Fruit fly (Drosophila melanogaster) Kc167 (cell line): ENCODE results near the gene mRpL28.

ENCODE experiments used
- Myc ChIP-seq: fragments of >200 bp; optimal IDR thresholded peaks from 2 replicates; lab custom pipeline; 2017; ENCODE audit warnings: missing external identifiers
- Sin3A ChIP-seq: fragments of >200 bp; optimal IDR thresholded peaks from 2 replicates; lab custom pipeline; 2018; ENCODE audit warnings: missing external identifiers
- h ChIP-seq: fragments of >200 bp; optimal IDR thresholded peaks from 3 replicates; lab custom pipeline; 2018; ENCODE audit warnings: missing external identifiers
- insv ChIP-seq: fragments of >200 bp; optimal IDR thresholded peaks from 3 replicates; lab custom pipeline; 2018; ENCODE audit warnings: missing external identifiers
- psq ChIP-seq: fragments of >200 bp; optimal IDR thresholded peaks from 2 replicates; lab custom pipeline; 2017; ENCODE audit warnings: missing external identifiers
- ttk ChIP-seq: sonication (Bioruptor generic); optimal IDR thresholded peaks from 2 replicates; lab custom pipeline; 2017; ENCODE audit warnings: missing external identifiers

mRpL28 gene

DNA sequence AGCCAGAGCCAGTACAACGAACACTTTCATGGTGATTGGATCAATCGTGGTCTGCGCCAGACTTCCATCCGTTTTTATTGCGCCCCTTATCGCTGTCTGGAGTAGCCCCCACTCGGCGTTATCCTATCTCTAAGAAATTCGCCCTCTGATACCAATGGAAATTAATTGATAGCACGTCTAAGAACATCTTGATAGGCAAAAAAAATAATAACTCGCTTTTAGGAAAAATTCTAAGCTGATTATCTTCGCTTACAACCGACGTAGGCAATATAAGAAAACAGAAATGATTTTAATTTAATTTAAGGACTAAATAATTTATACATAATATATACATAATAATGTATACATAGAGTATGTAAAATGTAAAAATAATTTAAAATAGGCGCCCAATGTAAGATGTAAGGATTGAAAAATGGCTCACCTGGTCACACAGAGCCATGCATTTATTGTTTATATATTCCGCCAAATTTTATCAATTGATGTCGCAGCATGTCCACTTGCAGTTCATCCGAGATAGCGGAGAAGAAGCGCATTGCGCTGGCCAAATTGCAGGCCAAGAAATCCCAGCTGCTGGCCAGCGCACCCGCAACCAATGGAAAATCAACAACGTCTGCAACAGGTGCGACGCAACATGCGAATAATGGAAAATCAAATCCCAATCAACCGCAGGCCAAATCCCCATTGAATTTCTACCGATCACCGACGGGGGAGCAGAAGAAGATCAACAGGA, 18.5 kb upstream of the mRpL28 start, which contains the start of the genes Jon25Bi and Marcal1:
TSS of gene Jon25Bi (minus strand) at position 51 of the 730 bp plus-strand sequence.
TSS of gene Marcal1 (plus strand) at position 416 of the 730 bp plus-strand sequence.
- TF ChIP-seq Myc = no peak
- TF ChIP-seq Sin3A (lab: Kevin White, UChicago) = no peak
- no peak for TF ChIP-seq ttk (lab: Kevin White, UChicago)
- TF ChIP-seq insv = no peak
- TF ChIP-seq h (lab: Kevin White, UChicago) = no peak
- no peak for TF ChIP-seq psq

DNA sequence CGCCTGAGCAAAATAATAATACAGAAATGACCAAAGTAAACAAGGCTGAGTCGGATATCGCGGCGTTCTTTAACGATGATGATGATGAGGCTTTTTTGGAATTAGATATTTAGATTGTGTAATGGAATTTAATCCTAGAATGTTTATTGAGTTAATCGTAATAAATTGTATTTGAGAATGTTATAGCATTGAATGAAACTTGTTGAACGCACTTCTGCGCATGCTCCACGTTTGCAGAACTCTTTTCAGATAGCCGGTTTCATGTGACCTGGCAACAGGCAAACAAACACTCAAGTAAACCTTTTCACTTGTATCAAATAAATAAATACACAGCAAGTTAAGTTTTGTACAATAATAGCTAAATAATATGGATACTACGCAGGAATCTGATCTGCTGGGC, 15.7 kb upstream of the mRpL28 start, which contains the start of gene CG34124:
TSS of gene CG34124 (plus strand) at position 301 of the 400 bp plus-strand sequence.
- TF ChIP-seq psq = no peak
- TF ChIP-seq h (lab: Kevin White, UChicago) = no peak
- no peak for TF ChIP-seq insv
- TF ChIP-seq Sin3A (lab: Kevin White, UChicago) = no peak

DNA sequence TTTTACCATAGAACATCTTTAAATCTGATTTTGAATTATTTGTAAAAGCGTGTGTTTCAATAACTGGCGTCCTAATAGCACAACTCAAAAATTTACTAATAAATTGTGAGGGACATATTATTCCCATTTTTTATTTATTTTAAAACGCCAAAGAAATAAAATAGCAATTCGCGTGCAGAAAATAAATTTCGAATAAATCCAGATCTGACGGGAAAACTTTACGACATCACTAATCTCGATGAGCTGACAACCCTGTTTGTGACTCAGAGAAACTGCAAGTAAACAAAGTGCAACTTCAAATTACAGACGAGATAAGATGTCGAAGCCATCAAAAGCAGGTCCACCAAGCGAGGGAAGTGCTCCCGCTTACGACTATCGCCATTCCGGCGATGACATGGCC, 8.4 kb upstream of the mRpL28 start, which contains the start of gene CG34125:
TSS of gene CG34125 (plus strand) at position 254 of the 400 bp plus-strand sequence.
- no peak for TF ChIP-seq Myc
- TF ChIP-seq ttk (lab: Kevin White, UChicago) = no peak
- no peak for TF ChIP-seq psq
- no peak for TF ChIP-seq h (lab: Kevin White, UChicago)
- TF ChIP-seq Sin3A (lab: Kevin White, UChicago) = no peak
- no peak for TF ChIP-seq insv

DNA sequence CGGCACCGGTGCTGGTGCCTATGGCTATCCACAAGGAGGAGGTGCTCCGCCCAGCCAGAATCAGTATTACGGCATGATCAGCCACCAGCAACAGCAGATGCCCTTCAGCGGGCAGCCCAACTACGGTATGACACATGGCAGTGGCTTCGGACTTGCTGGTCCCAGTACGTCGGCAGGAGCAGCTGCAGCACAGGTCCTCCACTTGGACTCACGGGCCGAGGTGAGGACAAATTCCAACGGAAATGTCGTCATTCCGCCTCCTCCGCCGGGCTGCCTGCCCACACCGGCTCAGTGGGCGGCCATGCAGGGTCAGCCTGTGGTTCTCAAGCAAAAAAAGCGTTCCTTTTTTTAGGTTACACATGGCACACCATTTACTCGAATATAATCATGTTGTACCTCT, 7.9 kb upstream of the mRpL28 start:
- TF ChIP-seq ttk (lab: Kevin White, UChicago) (no peak), insv (no peak), Myc (no peak), psq (no peak), h (lab: Kevin White, UChicago) (no peak), Sin3A (lab: Kevin White, UChicago) (no peak)

DNA sequence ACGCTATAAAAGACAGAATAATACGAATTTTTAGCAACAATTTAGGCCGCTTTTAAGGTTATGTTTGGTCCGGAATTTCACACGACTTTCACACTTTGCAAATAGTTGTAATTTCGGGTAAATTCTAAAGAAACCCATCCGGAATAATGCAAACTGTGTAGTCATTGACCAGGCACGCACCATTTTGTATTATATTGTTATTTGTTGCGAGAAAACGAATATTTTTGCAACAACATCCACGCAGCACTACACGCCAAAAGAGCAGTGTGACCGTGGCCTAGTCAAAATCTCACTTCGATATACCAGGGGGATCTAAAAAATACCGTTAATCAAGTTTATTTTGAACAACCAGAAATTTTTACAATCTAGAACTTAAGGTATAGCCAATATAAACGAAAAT, 6.3 kb upstream of the mRpL28 start, which contains the start of gene eIF3i:
TSS of gene eIF3i (minus strand) at position 265 of the 400 bp plus-strand sequence.
- TF ChIP-seq Myc = no peak
- TF ChIP-seq psq = no peak
- no peak for TF ChIP-seq insv
- no peak for TF ChIP-seq h (lab: Kevin White, UChicago)

DNA sequence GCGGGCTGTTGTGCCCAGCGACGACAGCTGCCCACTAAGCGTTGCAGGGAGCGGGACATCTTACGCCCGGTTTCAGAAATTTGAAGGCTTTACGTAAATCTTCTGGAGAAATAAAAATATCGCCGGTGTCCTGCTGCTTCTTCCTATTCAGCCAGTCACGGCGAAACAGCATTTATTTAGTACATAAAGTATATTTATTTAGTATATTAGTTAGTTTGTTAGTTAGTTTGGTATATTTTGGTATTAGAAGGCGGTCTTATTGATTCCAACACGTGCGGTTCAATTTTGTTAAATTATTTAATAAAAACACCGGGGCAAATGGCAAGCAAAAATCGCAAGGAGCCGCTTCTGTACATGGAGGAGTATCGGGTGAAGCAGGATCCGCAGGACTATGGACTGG, 5.0 kb upstream of the mRpL28 start, which contains the start of the genes Scox and Polr1C:
TSS of gene Scox (minus strand) at position 169 of the 400 bp plus-strand sequence.
TSS of gene Polr1C (plus strand) at position 238 of the 400 bp plus-strand sequence.
- no peak for TF ChIP-seq h (lab: Kevin White, UChicago)
- no peak for TF ChIP-seq ttk (lab: Kevin White, UChicago)
- TF ChIP-seq Myc = no peak
- no peak for TF ChIP-seq Sin3A (lab: Kevin White, UChicago)
- no peak for TF ChIP-seq psq
- no peak for TF ChIP-seq insv

DNA sequence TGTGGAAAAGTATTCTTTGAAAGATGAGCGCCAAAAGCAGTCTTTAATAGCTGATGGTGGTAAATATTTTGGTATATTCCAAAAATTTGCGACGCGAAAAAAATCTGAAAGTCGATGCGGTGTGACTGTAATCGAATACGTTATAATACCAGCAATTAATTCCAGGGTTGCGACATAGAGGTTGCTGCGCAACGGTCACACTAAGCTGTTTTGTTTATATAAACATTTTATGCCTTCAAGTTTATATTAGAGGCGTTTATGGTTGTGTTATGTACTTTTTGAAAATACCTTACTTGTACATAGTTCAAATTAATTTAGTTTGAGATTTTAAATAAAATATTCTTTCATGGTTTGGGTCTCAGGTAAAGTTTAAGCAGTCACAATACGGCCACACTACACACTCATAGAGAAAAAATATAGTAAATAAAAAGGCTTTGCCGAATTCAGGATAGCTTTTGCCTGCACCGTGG, 2.4 kb upstream of the mRpL28 start, which contains the start of gene CG14043:
TSS of gene CG14043 (plus strand) at position 374 of the 470 bp plus-strand sequence.
- TF ChIP-seq h (lab: Kevin White, UChicago) (no peak), ttk (lab: Kevin White, UChicago) (no peak)

DNA sequence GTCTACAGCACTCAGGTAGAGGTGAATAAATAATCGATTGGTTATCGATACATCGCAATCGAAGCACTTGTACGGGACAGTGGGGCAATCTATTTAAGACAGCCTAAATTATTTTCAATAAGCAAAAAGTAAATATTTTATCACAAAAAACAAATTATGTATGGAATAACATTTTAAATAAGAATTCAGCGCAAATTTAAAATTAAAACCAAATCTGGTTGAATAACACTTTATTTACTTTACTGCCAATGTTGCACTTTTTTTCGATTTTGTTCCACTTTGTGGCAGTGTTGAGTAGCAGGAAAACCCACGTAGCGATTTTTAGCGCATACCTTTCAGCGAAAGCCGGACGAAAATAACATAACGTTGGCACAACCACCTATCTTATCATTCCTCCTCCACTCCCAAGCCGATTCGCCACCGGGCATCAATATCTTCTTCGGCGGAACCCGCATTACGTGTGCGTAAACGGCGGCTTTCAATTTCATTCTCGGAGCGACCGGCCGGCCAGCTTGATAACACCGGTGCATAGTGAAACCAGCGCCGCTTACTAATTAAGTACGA, 3.3 kb downstream of the mRpL28 start, which contains the start of the genes Gmd and CG3792:
TSS of gene Gmd (minus strand) at position 36 of the 564 bp plus-strand sequence.
TSS of gene CG3792 (plus strand) at position 325 of the 564 bp plus-strand sequence.
- no peak for TF ChIP-seq psq
- TF ChIP-seq h (lab: Kevin White, UChicago) = no peak
- TF ChIP-seq Sin3A (lab: Kevin White, UChicago) = no peak
- no peak for TF ChIP-seq Myc
- TF ChIP-seq insv = no peak
- TF ChIP-seq ttk (lab: Kevin White, UChicago) = no peak

DNA sequence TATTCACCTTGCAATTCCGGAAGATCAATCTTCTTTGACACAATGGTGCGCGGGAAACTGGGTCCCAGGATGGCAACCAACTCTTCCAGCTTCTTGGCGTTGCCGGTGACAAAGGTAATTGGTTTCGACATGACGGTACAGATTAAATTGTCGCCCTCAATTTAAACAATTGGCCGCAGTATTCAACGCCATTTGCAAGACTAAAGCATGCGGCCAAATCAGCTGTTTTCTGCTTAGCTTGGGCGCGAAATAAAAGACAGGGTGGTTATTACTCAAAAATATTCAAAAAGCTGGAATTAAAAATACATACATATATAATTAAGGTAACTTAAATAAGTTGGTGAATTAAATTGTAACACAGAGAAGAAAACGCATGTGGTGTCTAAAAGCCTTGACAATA, 5.4 kb downstream of the mRpL28 start, which contains the start of gene CG8891:
TSS of gene CG8891 (minus strand) at position 242 of the 400 bp plus-strand sequence.
- TF ChIP-seq ttk (lab: Kevin White, UChicago) = no peak
- TF ChIP-seq Myc = no peak
- no peak for TF ChIP-seq psq
- TF ChIP-seq Sin3A (lab: Kevin White, UChicago) = no peak
- no peak for TF ChIP-seq insv
- TF ChIP-seq h (lab: Kevin White, UChicago) = no peak

DNA sequence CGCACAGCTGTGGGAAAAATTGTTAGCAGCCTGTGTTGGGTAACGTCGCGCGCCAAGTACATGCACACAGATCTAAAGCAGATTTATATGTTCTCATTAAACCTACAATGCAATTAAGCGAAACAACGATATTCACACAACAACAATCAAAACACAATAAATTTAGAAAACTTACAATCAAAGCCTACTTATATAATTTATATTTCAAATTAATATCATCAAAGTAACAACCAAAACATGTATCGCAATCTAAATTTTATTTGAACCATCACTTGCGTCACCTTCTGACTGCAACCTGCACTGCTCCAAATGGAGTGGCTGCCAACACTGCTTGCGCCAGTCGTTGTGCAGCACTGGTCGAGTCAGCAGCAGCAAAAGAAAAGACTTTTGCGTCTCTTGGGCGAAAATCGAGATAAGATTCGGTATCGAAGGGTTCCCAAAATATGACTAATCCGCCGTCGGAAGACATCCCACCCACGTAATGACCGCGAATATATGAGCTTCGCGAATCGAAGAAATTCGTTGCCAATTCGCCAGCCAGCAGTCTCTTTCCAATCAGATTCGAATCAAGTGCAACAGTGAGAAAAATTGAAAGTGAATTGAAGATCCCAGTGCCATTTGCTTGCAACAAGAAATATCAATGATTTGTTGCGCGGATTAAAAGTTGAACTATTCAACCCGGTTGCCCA, 7.6 kb downstream of the mRpL28 start, which contains the start of the genes CG8892 and CG34126:
TSS of gene CG8892 (minus strand) at position 315 of the 689 bp plus-strand sequence.
TSS of gene CG34126 (plus strand) at position 337 of the 689 bp plus-strand sequence.
- TF ChIP-seq Myc (no peak), ttk (lab: Kevin White, UChicago) (no peak), Sin3A (lab: Kevin White, UChicago) (no peak), insv (no peak), psq (no peak), h (lab: Kevin White, UChicago) (no peak)

DNA sequence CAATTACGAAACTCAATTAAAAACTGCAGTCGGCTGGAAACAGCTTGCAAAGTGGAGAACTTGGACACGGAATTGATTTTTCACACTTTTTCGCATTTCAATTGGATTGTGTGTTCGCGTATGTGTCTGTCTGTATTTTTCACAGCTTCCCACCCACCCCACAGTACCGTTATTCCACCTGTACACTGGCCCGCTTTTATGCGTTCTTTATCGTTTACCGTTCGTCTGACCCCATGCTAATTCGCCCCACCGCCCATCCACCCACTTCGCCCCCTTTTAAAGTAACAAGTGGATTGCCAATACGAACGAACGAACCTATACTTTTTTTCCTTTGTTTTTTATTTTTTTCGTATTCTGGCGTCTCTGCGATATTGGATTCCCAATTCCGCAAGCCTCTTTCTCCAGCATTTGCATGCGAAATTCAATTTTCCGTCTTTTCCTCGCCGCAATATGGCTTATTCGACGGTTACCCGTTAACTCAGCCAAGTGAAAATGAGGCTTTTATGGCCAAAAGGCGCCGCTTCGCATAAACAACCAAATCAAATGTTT, 8.4 kb downstream of the mRpL28 start:
- TF ChIP-seq psq (no peak), h (lab: Kevin White, UChicago) (no peak), insv (no peak), Myc (no peak), Sin3A (lab: Kevin White, UChicago) (no peak)
